Worm (Caenorhabditis elegans) whole organism, young adult: ENCODE measurements around the gene F56H9.2.

Source experiments
- B0035.1 ChIP-seq: sonication (generic microtip); optimal IDR thresholded peaks from 2 replicates; lab custom pipeline; 2016; ENCODE audit warnings: missing genetic modification characterization, mild to moderate bottlenecking, missing compliant biosample characterization, missing genotype, missing genetic modification reagents
- C17E4.6 ChIP-seq: fragments of 200-800 bp; sonication (Bioruptor generic); IDR thresholded peaks from 2 replicates; pipeline ENCODE4 v1.3.6; 2022; ENCODE audit warnings: missing genetic modification reagents, missing genetic modification characterization, missing compliant biosample characterization
- F39B2.1 ChIP-seq: fragments of 200-800 bp; sonication (Bioruptor generic); IDR thresholded peaks from 2 replicates; pipeline ENCODE4 v1.3.6; 2022; ENCODE audit warnings: missing genetic modification reagents, missing genetic modification characterization, missing compliant biosample characterization
- F52B5.7 ChIP-seq: sonication (generic microtip); optimal IDR thresholded peaks from 2 replicates; lab custom pipeline; 2016; ENCODE audit warnings: mild to moderate bottlenecking, missing genetic modification characterization, missing compliant biosample characterization
- K12H6.12 ChIP-seq: fragments of 200-800 bp; sonication (Bioruptor generic); optimal IDR thresholded peaks from 2 replicates; lab custom pipeline; 2018; ENCODE audit warnings: mild to moderate bottlenecking, missing genetic modification characterization, missing compliant biosample characterization
- Y53G8AR.9 ChIP-seq: fragments of 200-800 bp; sonication (Bioruptor generic); conservative IDR thresholded peaks from 2 replicates; pipeline ENCODE4 v1.3.6; 2022; ENCODE audit warnings: missing genetic modification reagents, missing genetic modification characterization, missing compliant biosample characterization
- Y56A3A.18 ChIP-seq: fragments of 200-800 bp; sonication (Bioruptor generic); IDR thresholded peaks from 2 replicates; pipeline ENCODE4 v1.3.6; 2022; ENCODE audit warnings: missing genetic modification reagents, missing genetic modification characterization, missing compliant biosample characterization
- Y67H2A.10 ChIP-seq: fragments of 200-800 bp; sonication (Bioruptor generic); conservative IDR thresholded peaks from 2 replicates; pipeline ENCODE4 v1.3.6; 2022; ENCODE audit warnings: missing genetic modification reagents, missing genetic modification characterization, missing compliant biosample characterization
- ZK185.1 ChIP-seq: sonication (generic microtip); optimal IDR thresholded peaks from 2 replicates; lab custom pipeline; 2016; ENCODE audit warnings: mild to moderate bottlenecking, missing genetic modification characterization, missing compliant biosample characterization; ENCODE audit not compliant: poor library complexity, severe bottlenecking
- atf-7 ChIP-seq: sonication (generic microtip); optimal IDR thresholded peaks from 2 replicates; lab custom pipeline; 2017; ENCODE audit warnings: mild to moderate bottlenecking, missing genetic modification characterization, missing compliant biosample characterization
- attf-5 ChIP-seq: fragments of 200-800 bp; sonication (Bioruptor generic); optimal IDR thresholded peaks from 2 replicates; lab custom pipeline; 2018; ENCODE audit warnings: mild to moderate bottlenecking, missing genetic modification characterization, missing compliant biosample characterization
- attf-6 ChIP-seq: fragments of 200-800 bp; sonication (Bioruptor generic); IDR thresholded peaks from 2 replicates; pipeline ENCODE4 v1.3.6; 2022; ENCODE audit warnings: missing genetic modification reagents, missing genetic modification characterization, missing compliant biosample characterization
- cebp-1 ChIP-seq, 2 experiments: fragments of 200-800 bp in 1 of 2; sonication (Bioruptor generic) in 1 of 2; sonication (generic microtip) in 1 of 2; IDR thresholded peaks in 1 of 2; optimal IDR thresholded peaks in 1 of 2; 2 replicates each; pipeline versions ENCODE4 v1.3.6 to Lab custom; 2017 to 2022; ENCODE audit warnings: missing compliant biosample characterization in 2 of 2, missing genetic modification characterization in 2 of 2, mild to moderate bottlenecking in 1 of 2, missing genetic modification reagents in 1 of 2, moderate library complexity in 1 of 2
- cebp-2 ChIP-seq: fragments of 200-800 bp; sonication (Bioruptor generic); IDR thresholded peaks from 2 replicates; pipeline ENCODE4 v1.3.6; 2022; ENCODE audit warnings: missing genetic modification characterization, missing compliant biosample characterization
- ceh-27 ChIP-seq: fragments of 200-800 bp; sonication (Bioruptor generic); optimal IDR thresholded peaks from 2 replicates; lab custom pipeline; 2018; ENCODE audit warnings: mild to moderate bottlenecking, missing genetic modification characterization, moderate library complexity, missing compliant biosample characterization
- ceh-58 ChIP-seq: fragments of 200-800 bp; sonication (Bioruptor generic); IDR thresholded peaks from 2 replicates; pipeline ENCODE4 v1.3.6; 2022; ENCODE audit warnings: missing genetic modification characterization, missing compliant biosample characterization
- ceh-79 ChIP-seq: sonication (generic microtip); optimal IDR thresholded peaks from 2 replicates; lab custom pipeline; 2017; ENCODE audit warnings: mild to moderate bottlenecking, missing genetic modification characterization, missing compliant biosample characterization
- ceh-91 ChIP-seq: fragments of 200-800 bp; sonication (Bioruptor generic); IDR thresholded peaks from 2 replicates; pipeline ENCODE4 v1.3.6; 2022; ENCODE audit warnings: missing genetic modification reagents, missing genetic modification characterization, missing compliant biosample characterization
- die-1 ChIP-seq: sonication (generic microtip); optimal IDR thresholded peaks from 2 replicates; lab custom pipeline; 2016; ENCODE audit warnings: missing genotype, mild to moderate bottlenecking, missing genetic modification characterization, missing compliant biosample characterization
- dpff-1 ChIP-seq: sonication (generic microtip); optimal IDR thresholded peaks from 2 replicates; lab custom pipeline; 2017; ENCODE audit warnings: mild to moderate bottlenecking, missing genetic modification characterization, missing compliant biosample characterization
- egl-18 ChIP-seq: fragments of 200-800 bp; sonication (Bioruptor generic); IDR thresholded peaks from 2 replicates; pipeline ENCODE4 v1.3.6; 2022; ENCODE audit warnings: missing genetic modification reagents, missing genetic modification characterization, missing compliant biosample characterization
- egrh-3 ChIP-seq: fragments of 200-800 bp; sonication (Bioruptor generic); IDR thresholded peaks from 2 replicates; pipeline ENCODE4 v1.3.6; 2022; ENCODE audit warnings: missing genetic modification reagents, missing genetic modification characterization, missing compliant biosample characterization
- ekl-4 ChIP-seq: fragments of 200-800 bp; sonication (Bioruptor generic); IDR thresholded peaks from 2 replicates; pipeline ENCODE4 v1.3.6; 2022; ENCODE audit warnings: missing genetic modification reagents, missing genetic modification characterization, missing compliant biosample characterization
- ets-4 ChIP-seq: fragments of 200-800 bp; sonication (Bioruptor generic); optimal IDR thresholded peaks from 2 replicates; lab custom pipeline; 2018; ENCODE audit warnings: mild to moderate bottlenecking, missing genetic modification characterization, missing compliant biosample characterization
- fkh-3 ChIP-seq: sonication (generic microtip); optimal IDR thresholded peaks from 2 replicates; lab custom pipeline; 2016; ENCODE audit warnings: mild to moderate bottlenecking, missing genetic modification characterization, missing compliant biosample characterization
- hlh-12 ChIP-seq: sonication (generic microtip); optimal IDR thresholded peaks from 2 replicates; lab custom pipeline; 2016; ENCODE audit warnings: missing genetic modification characterization, missing compliant biosample characterization
- hmg-20 ChIP-seq: fragments of 200-800 bp; sonication (Bioruptor generic); IDR thresholded peaks from 2 replicates; pipeline ENCODE4 v1.3.6; 2022; ENCODE audit warnings: missing genetic modification reagents, missing genetic modification characterization, missing compliant biosample characterization
- hsf-1 ChIP-seq: fragments of 200-800 bp; sonication (Bioruptor generic); IDR thresholded peaks from 2 replicates; pipeline ENCODE4 v1.3.6; 2022; ENCODE audit warnings: missing genetic modification reagents, missing genetic modification characterization, missing compliant biosample characterization
- lag-1 ChIP-seq: fragments of 200-800 bp; sonication (Bioruptor generic); IDR thresholded peaks from 2 replicates; pipeline ENCODE4 v1.3.6; 2022; ENCODE audit warnings: missing genetic modification reagents, missing genetic modification characterization, missing compliant biosample characterization
- let-526 ChIP-seq: fragments of 200-800 bp; sonication (Bioruptor generic); IDR thresholded peaks from 2 replicates; pipeline ENCODE4 v1.3.6; 2022; ENCODE audit warnings: missing genetic modification reagents, missing genetic modification characterization, missing compliant biosample characterization
- lin-35 ChIP-seq, 3 experiments: fragments of 150-350 bp in 2 of 3; sonication (generic microtip) in 1 of 3; optimal IDR thresholded peaks; 2 replicates each; lab custom pipeline; 2014 to 2018; ENCODE audit warnings: missing biosample characterization in 3 of 3, missing genetic modification characterization in 3 of 3, missing genetic modification reagents in 3 of 3
- lin-40 ChIP-seq: sonication (generic microtip); optimal IDR thresholded peaks from 2 replicates; lab custom pipeline; 2016; ENCODE audit warnings: missing genetic modification characterization, mild to moderate bottlenecking, missing compliant biosample characterization, missing genotype, missing genetic modification reagents
- lir-1 ChIP-seq: fragments of 200-800 bp; sonication (Bioruptor generic); conservative IDR thresholded peaks from 2 replicates; pipeline ENCODE4 v1.3.6; 2022; ENCODE audit warnings: missing genetic modification reagents, missing genetic modification characterization, missing compliant biosample characterization
- lsl-1 ChIP-seq: fragments of 200-800 bp; sonication (Bioruptor generic); optimal IDR thresholded peaks from 2 replicates; lab custom pipeline; 2018; ENCODE audit warnings: mild to moderate bottlenecking, missing genetic modification characterization, moderate library complexity, missing compliant biosample characterization
- madf-6 ChIP-seq: fragments of 200-800 bp; sonication (Bioruptor generic); IDR thresholded peaks from 2 replicates; pipeline ENCODE4 v1.3.6; 2022; ENCODE audit warnings: missing genetic modification reagents, missing genetic modification characterization, missing compliant biosample characterization
- nfyb-1 ChIP-seq: fragments of 200-800 bp; sonication (Bioruptor generic); IDR thresholded peaks from 2 replicates; pipeline ENCODE4 v1.3.6; 2022; ENCODE audit warnings: missing genetic modification reagents, missing genetic modification characterization, missing compliant biosample characterization
- nhr-27 ChIP-seq: fragments of 200-800 bp; sonication (Bioruptor generic); optimal IDR thresholded peaks from 2 replicates; lab custom pipeline; 2018; ENCODE audit warnings: mild to moderate bottlenecking, missing genetic modification characterization, moderate library complexity, missing compliant biosample characterization
- rcor-1 ChIP-seq: fragments of 200-800 bp; sonication (Bioruptor generic); IDR thresholded peaks from 2 replicates; pipeline ENCODE4 v1.3.6; 2022; ENCODE audit warnings: missing genetic modification reagents, missing genetic modification characterization, missing compliant biosample characterization
- unc-62 ChIP-seq: fragments of 150-350 bp; optimal IDR thresholded peaks from 2 replicates; lab custom pipeline; 2014; ENCODE audit warnings: missing biosample characterization, missing genetic modification reagents, missing genetic modification characterization
- zfh-2 ChIP-seq: fragments of 200-800 bp; sonication (Bioruptor generic); conservative IDR thresholded peaks from 2 replicates; pipeline ENCODE4 v1.3.6; 2022; ENCODE audit warnings: missing genetic modification reagents, missing genetic modification characterization, missing compliant biosample characterization
- zim-3 ChIP-seq: sonication (generic microtip); optimal IDR thresholded peaks from 2 replicates; lab custom pipeline; 2017; ENCODE audit warnings: mild to moderate bottlenecking, missing genetic modification characterization, moderate library complexity, missing compliant biosample characterization
- ztf-3 ChIP-seq: fragments of 200-800 bp; sonication (Bioruptor generic); optimal IDR thresholded peaks from 2 replicates; lab custom pipeline; 2018; ENCODE audit warnings: mild to moderate bottlenecking, missing genetic modification characterization, missing compliant biosample characterization

The F56H9.2 gene

DNA sequence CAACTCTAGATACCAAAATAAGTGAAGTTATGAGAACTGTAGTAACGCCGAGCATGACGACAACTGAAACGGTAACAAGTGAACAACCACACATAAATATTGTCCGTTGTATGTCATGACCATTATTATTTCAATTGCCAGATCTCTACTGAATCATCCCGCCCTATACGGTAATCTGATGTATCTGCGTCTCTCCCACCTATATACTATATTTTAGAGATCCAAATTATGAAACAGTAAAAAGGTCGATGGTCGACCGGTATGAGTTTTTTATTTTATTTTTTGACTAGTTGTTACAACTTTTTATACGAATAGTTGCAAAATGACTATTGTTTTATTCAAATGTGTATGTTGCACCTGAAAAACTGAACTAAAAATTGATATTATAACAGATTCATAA, 46.9 kb upstream of the F56H9.2 start, which contains the start of gene ttr-43:
TSS of gene ttr-43 (minus strand) at position 101 of the 400 bp plus-strand sequence.
- no peak for TF ChIP-seq hlh-12
- TF ChIP-seq ceh-79, result no peak
- TF ChIP-seq atf-7 (tag; lab: Kevin White, UChicago), result no peak
- TF ChIP-seq B0035.1, result no peak
- no peak for TF ChIP-seq lag-1 (GFP tag; lab: Robert Waterston, UW)

DNA sequence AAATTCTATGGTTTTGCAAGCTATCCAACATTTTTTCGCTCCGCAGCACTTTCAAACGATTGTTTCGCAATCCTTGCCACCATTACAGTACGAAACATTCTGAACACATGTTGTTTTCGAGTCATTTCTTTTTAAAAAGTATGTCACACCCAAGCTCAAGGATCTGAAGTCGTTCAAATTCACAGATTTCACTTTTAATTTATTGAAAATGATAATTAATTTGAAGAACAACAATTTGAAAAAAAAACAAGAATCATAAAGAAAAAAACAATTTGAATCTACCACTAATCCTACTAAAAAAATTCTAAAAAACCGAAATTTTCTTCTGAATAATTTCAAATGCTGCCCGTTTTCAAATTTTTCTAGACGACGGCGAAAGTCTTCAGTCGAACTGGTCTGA, 45.1 kb upstream of the F56H9.2 start, which contains the start of gene C14C10.2:
TSS of gene C14C10.2 (minus strand) at position 101 of the 400 bp plus-strand sequence.
- TF ChIP-seq ztf-3 (GFP tag; lab: Kevin White, UChicago), result no peak
- TF ChIP-seq cebp-1 (GFP tag; IDR thresholded peaks at IDR 0.05; lab: Robert Waterston, UW), result no peak
- peak; percentile 2 for TF ChIP-seq cebp-1 (tag; optimal IDR thresholded peaks at IDR 0.05; lab: Kevin White, UChicago)

DNA sequence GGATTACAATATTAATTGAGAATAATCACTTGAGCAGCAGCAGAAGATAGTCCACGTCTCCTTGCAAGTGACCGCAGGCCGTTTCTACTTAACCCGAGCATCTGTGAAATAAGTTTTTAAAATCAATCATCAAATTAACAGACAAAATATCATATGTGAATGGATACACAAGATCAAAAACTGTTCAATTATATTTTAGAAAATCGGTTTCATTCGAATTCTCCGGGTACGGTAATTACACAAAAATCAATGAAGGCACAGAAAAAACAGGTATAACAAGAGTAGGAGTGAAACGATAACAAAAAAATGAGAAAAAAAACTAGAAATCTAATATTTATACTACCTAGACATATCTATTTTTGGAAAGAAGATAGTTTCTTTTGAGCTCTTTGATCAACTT, 41.3 kb upstream of the F56H9.2 start, which contains the start of gene mma-1:
TSS of gene mma-1 (minus strand) at position 101 of the 400 bp plus-strand sequence.
- 0 out of 2 replicates have a peak, but pooled peaks have one; percentile 27 for TF ChIP-seq hsf-1 (GFP tag; lab: Robert Waterston, UW)
- no peak for TF ChIP-seq K12H6.12
- no peak for TF ChIP-seq madf-6 (GFP tag; lab: Robert Waterston, UW)

DNA sequence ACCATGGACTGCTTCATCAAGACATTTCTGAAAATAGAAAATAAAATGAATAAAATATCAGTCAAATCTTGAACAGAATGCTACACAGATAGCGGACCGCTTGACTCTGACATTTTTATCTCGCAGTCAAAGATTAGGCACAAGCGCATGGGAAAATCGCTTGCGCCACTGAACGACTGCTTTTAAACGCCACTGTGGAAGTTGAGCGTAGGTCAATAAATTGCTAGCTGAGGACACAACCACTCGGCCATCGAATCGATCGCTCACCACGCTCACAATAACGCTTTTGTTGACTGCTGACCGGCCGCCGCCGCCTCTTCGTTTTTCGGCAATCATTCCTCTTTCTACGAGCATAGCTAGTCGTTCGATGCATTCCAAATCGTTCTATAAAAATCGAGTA, 40.7 kb upstream of the F56H9.2 start:
- no peak for TF ChIP-seq lag-1 (GFP tag; lab: Robert Waterston, UW)
- TF ChIP-seq nfyb-1 (GFP tag; lab: Robert Waterston, UW), result peak; percentile 75; the same call in 1 of the 2 replicates
- TF ChIP-seq F52B5.7 (tag; lab: Kevin White, UChicago), result no peak
- peak; percentile 80; the same call in 1 of the 2 replicates for TF ChIP-seq Y56A3A.18 (GFP tag; lab: Robert Waterston, UW)
- peak in 1 of 3 experiments; percentile 33 for TF ChIP-seq lin-35 (GFP tag; optimal IDR thresholded peaks at IDR 0.05; lab: Kevin White, UChicago)
- no peak for TF ChIP-seq C17E4.6 (GFP tag; lab: Robert Waterston, UW)
- TF ChIP-seq unc-62 (GFP tag; lab: Kevin White, UChicago), result no peak
- peak; percentile 22 for TF ChIP-seq ceh-27 (GFP tag; lab: Kevin White, UChicago)
- TF ChIP-seq ceh-91 (GFP tag; lab: Robert Waterston, UW), result no peak
- no peak for TF ChIP-seq F39B2.1
- peak; percentile 52 for TF ChIP-seq hlh-12
- peak; percentile 25 for TF ChIP-seq attf-5 (GFP tag; lab: Kevin White, UChicago)
- TF ChIP-seq Y53G8AR.9 (GFP tag; lab: Robert Waterston, UW), result no peak
- peak; percentile 84 for TF ChIP-seq ZK185.1
- peak; percentile 27 for TF ChIP-seq lsl-1 (GFP tag; lab: Kevin White, UChicago)
- no peak for TF ChIP-seq let-526 (GFP tag; lab: Robert Waterston, UW)
- TF ChIP-seq ets-4 (GFP tag; lab: Kevin White, UChicago), result no peak
- TF ChIP-seq cebp-2, result peak; percentile 92
- peak; percentile 53; the same call in 1 of the 2 replicates for TF ChIP-seq zfh-2 (GFP tag; lab: Robert Waterston, UW)
- no peak for TF ChIP-seq ztf-3 (GFP tag; lab: Kevin White, UChicago)
- TF ChIP-seq die-1, result peak; percentile 79
- no peak for TF ChIP-seq ceh-79
- no peak for TF ChIP-seq hmg-20 (GFP tag; lab: Robert Waterston, UW)
- TF ChIP-seq fkh-3 (tag; lab: Kevin White, UChicago), result no peak
- TF ChIP-seq hsf-1 (GFP tag; lab: Robert Waterston, UW), result 0 out of 2 replicates have a peak, but pooled peaks have one; percentile 35
- TF ChIP-seq egl-18 (GFP tag; lab: Robert Waterston, UW), result no peak
- TF ChIP-seq egrh-3, result no peak
- no peak for TF ChIP-seq attf-6 (GFP tag; lab: Robert Waterston, UW)
- TF ChIP-seq ekl-4 (GFP tag; lab: Robert Waterston, UW), result 0 out of 2 replicates have a peak, but pooled peaks have one; percentile 43
- TF ChIP-seq dpff-1, result no peak
- no peak for TF ChIP-seq zim-3 (tag; lab: Kevin White, UChicago)
- TF ChIP-seq lin-40 (tag; lab: Kevin White, UChicago), result peak; percentile 45
- no peak for TF ChIP-seq lir-1 (GFP tag; lab: Robert Waterston, UW)
- no peak for TF ChIP-seq nhr-27
- no peak for TF ChIP-seq Y67H2A.10 (GFP tag; lab: Robert Waterston, UW)
- no peak for TF ChIP-seq rcor-1 (GFP tag; lab: Robert Waterston, UW)
- TF ChIP-seq ceh-58 (GFP tag; lab: Robert Waterston, UW), result no peak
